Worm (Caenorhabditis elegans) whole organism, L1 larva: ENCODE data around the gene ugt-22.
"Not testable (repeated sequence)": the region's sequence is repeated elsewhere in the genome, so short reads cannot be mapped to it uniquely, and the experiment has no call there.

ENCODE experiments used
- C16A3.4 ChIP-seq: fragments of 150-350 bp; optimal IDR thresholded peaks from 2 replicates; lab custom pipeline; 2014; ENCODE audit warnings: missing biosample characterization, missing genetic modification characterization
- C34B4.2 ChIP-seq: sonication (generic microtip); optimal IDR thresholded peaks from 2 replicates; lab custom pipeline; 2017; ENCODE audit warnings: mild to moderate bottlenecking, missing genetic modification characterization, missing compliant biosample characterization
- F16B12.6 ChIP-seq: fragments of 150-350 bp; optimal IDR thresholded peaks from 2 replicates; lab custom pipeline; 2014; ENCODE audit warnings: missing biosample characterization, missing genetic modification characterization
- Y116A8C.19 ChIP-seq: sonication (generic microtip); optimal IDR thresholded peaks from 2 replicates; lab custom pipeline; 2016; ENCODE audit warnings: missing compliant biosample characterization, missing genetic modification characterization, borderline replicate concordance
- aly-2 ChIP-seq: fragments of 150-350 bp; optimal IDR thresholded peaks from 2 replicates; lab custom pipeline; 2014; ENCODE audit warnings: missing biosample characterization, missing genetic modification characterization
- ceh-63 ChIP-seq: fragments of 200-800 bp; sonication (Bioruptor generic); optimal IDR thresholded peaks from 2 replicates; lab custom pipeline; 2018; ENCODE audit warnings: mild to moderate bottlenecking, missing genetic modification characterization, missing compliant biosample characterization
- ceh-82 ChIP-seq, 3 experiments: fragments of 150-350 bp in 1 of 3; sonication (generic microtip) in 2 of 3; optimal IDR thresholded peaks; 2 replicates each; lab custom pipeline; 2014 to 2017; ENCODE audit warnings: missing biosample characterization in 3 of 3, missing genetic modification characterization in 3 of 3
- ceh-90 ChIP-seq: sonication (generic microtip); optimal IDR thresholded peaks from 2 replicates; lab custom pipeline; 2016; ENCODE audit warnings: missing genetic modification characterization, missing compliant biosample characterization
- ces-1 ChIP-seq: fragments of 150-350 bp; optimal IDR thresholded peaks from 2 replicates; lab custom pipeline; 2014; ENCODE audit warnings: missing biosample characterization, missing genetic modification reagents, missing genetic modification characterization
- elt-2 ChIP-seq: sonication (generic microtip); optimal IDR thresholded peaks from 2 replicates; lab custom pipeline; 2016; ENCODE audit warnings: missing genetic modification characterization, mild to moderate bottlenecking, inconsistent platforms, missing compliant biosample characterization, missing genetic modification reagents
- elt-3 ChIP-seq, 6 experiments: fragments of 150-350 bp in 1 of 6; sonication (generic microtip); optimal IDR thresholded peaks; 2 replicates each; lab custom pipeline; 2017 to 2018; ENCODE audit warnings: missing biosample characterization in 6 of 6, missing genetic modification characterization in 6 of 6, inconsistent platforms in 1 of 6
- ets-5 ChIP-seq: fragments of 200-800 bp; sonication (Bioruptor generic); IDR thresholded peaks from 2 replicates; pipeline ENCODE4 v1.3.6; 2022; ENCODE audit warnings: missing genetic modification characterization, missing compliant biosample characterization
- fkh-10 ChIP-seq: sonication (generic microtip); optimal IDR thresholded peaks from 2 replicates; lab custom pipeline; 2017; ENCODE audit warnings: missing biosample characterization, missing genetic modification reagents, missing genetic modification characterization
- fkh-4 ChIP-seq: sonication (generic microtip); optimal IDR thresholded peaks from 2 replicates; lab custom pipeline; 2016; ENCODE audit warnings: missing compliant biosample characterization, missing genetic modification characterization, borderline replicate concordance
- fkh-8 ChIP-seq: sonication (generic microtip); optimal IDR thresholded peaks from 2 replicates; lab custom pipeline; 2016; ENCODE audit warnings: mild to moderate bottlenecking, missing genetic modification characterization, missing compliant biosample characterization
- fos-1 ChIP-seq: fragments of 150-350 bp; optimal IDR thresholded peaks from 2 replicates; lab custom pipeline; 2014; ENCODE audit warnings: missing biosample characterization, missing genetic modification characterization
- grh-1 ChIP-seq: fragments of 200-800 bp; sonication (Bioruptor generic); IDR thresholded peaks from 2 replicates; pipeline ENCODE4 v1.3.6; 2022; ENCODE audit warnings: missing genetic modification reagents, missing genetic modification characterization, missing compliant biosample characterization
- hlh-17 ChIP-seq: fragments of 200-800 bp; sonication (Bioruptor generic); optimal IDR thresholded peaks from 2 replicates; lab custom pipeline; 2018; ENCODE audit warnings: missing genetic modification characterization, mild to moderate bottlenecking, missing compliant biosample characterization, moderate library complexity, borderline replicate concordance
- isw-1 ChIP-seq: fragments of 200-800 bp; sonication (Bioruptor generic); IDR thresholded peaks from 2 replicates; pipeline ENCODE4 v1.3.6; 2022; ENCODE audit warnings: missing genetic modification characterization, missing compliant biosample characterization
- jun-1 ChIP-seq: fragments of 150-350 bp; optimal IDR thresholded peaks from 2 replicates; lab custom pipeline; 2014; ENCODE audit warnings: missing biosample characterization, missing genetic modification reagents, missing genetic modification characterization
- lin-13 ChIP-seq: fragments of 150-350 bp; optimal IDR thresholded peaks from 2 replicates; lab custom pipeline; 2014; ENCODE audit warnings: missing biosample characterization, missing genetic modification reagents, missing genetic modification characterization
- lin-14 ChIP-seq: fragments of 200-800 bp; sonication (Bioruptor generic); optimal IDR thresholded peaks from 2 replicates; lab custom pipeline; 2018; ENCODE audit warnings: mild to moderate bottlenecking, missing genetic modification characterization, moderate library complexity, missing compliant biosample characterization
- lir-3 ChIP-seq: sonication (generic microtip); optimal IDR thresholded peaks from 2 replicates; lab custom pipeline; 2016; ENCODE audit warnings: mild to moderate bottlenecking, missing genetic modification characterization, moderate library complexity, missing compliant biosample characterization; ENCODE audit not compliant: poor library complexity
- mef-2 ChIP-seq: fragments of 150-350 bp; optimal IDR thresholded peaks from 2 replicates; lab custom pipeline; 2014; ENCODE audit warnings: missing biosample characterization, missing genetic modification characterization
- nhr-12 ChIP-seq: sonication (generic microtip); optimal IDR thresholded peaks from 2 replicates; lab custom pipeline; 2017; ENCODE audit warnings: missing biosample characterization, missing genetic modification characterization
- nhr-19 ChIP-seq: fragments of 200-800 bp; sonication (Bioruptor generic); conservative IDR thresholded peaks from 2 replicates; pipeline ENCODE4 v1.3.6; 2022; ENCODE audit warnings: missing genetic modification characterization, missing compliant biosample characterization
- nhr-20 ChIP-seq: sonication (generic microtip); optimal IDR thresholded peaks from 2 replicates; lab custom pipeline; 2016; ENCODE audit warnings: mild to moderate bottlenecking, missing genetic modification characterization, missing compliant biosample characterization
- nhr-47 ChIP-seq: sonication (generic microtip); optimal IDR thresholded peaks from 2 replicates; lab custom pipeline; 2016; ENCODE audit warnings: mild to moderate bottlenecking, missing genetic modification characterization, moderate library complexity, missing compliant biosample characterization
- nhr-71 ChIP-seq: sonication (generic microtip); optimal IDR thresholded peaks from 2 replicates; lab custom pipeline; 2016; ENCODE audit warnings: mild to moderate bottlenecking, missing genetic modification characterization, moderate library complexity, missing compliant biosample characterization
- nhr-90 ChIP-seq: sonication (generic microtip); optimal IDR thresholded peaks from 2 replicates; lab custom pipeline; 2016; ENCODE audit warnings: mild to moderate bottlenecking, missing genetic modification characterization, missing compliant biosample characterization; ENCODE audit not compliant: poor library complexity
- sptf-1 ChIP-seq: fragments of 150-350 bp; optimal IDR thresholded peaks from 2 replicates; lab custom pipeline; 2014; ENCODE audit warnings: missing biosample characterization, missing genetic modification characterization
- swsn-7 ChIP-seq: sonication (generic microtip); optimal IDR thresholded peaks from 2 replicates; lab custom pipeline; 2016; ENCODE audit warnings: missing genetic modification characterization, missing compliant biosample characterization
- tbx-2 ChIP-seq: sonication (generic microtip); optimal IDR thresholded peaks from 2 replicates; lab custom pipeline; 2016; ENCODE audit warnings: missing genetic modification characterization, missing compliant biosample characterization
- unc-130 ChIP-seq: fragments of 150-350 bp; optimal IDR thresholded peaks from 2 replicates; lab custom pipeline; 2017; ENCODE audit warnings: missing biosample characterization, missing genetic modification characterization, inconsistent platforms
- unc-30 ChIP-seq: sonication (generic microtip); optimal IDR thresholded peaks from 2 replicates; lab custom pipeline; 2017; ENCODE audit warnings: missing biosample characterization, missing genetic modification characterization
- unc-86 ChIP-seq: sonication (generic microtip); optimal IDR thresholded peaks from 2 replicates; lab custom pipeline; 2016; ENCODE audit warnings: missing genetic modification characterization, missing compliant biosample characterization
- xbp-1 ChIP-seq: sonication (generic microtip); optimal IDR thresholded peaks from 2 replicates; lab custom pipeline; 2016; ENCODE audit warnings: missing genetic modification characterization, missing compliant biosample characterization
- ztf-4 ChIP-seq: fragments of 150-350 bp; optimal IDR thresholded peaks from 2 replicates; lab custom pipeline; 2014; ENCODE audit warnings: missing biosample characterization, missing genetic modification characterization

The ugt-22 gene

DNA sequence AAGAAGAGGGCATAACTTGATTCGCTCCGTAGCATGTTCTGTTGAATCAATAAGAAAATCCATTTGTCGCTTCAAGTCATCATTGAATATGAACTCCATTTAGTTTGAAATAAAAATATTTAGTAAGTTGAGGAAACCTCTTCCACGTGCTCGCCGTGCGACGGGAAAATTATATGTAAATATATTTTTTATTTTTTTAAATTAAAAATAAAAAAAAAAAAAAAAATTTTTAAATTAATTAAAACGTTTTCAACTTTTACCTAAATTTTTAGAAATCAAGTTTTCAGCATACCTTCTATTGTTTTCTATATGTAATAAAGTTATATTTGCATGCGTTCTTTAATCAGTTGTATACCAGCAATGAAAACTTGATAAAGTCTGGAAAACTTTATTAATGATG, 20.4 kb downstream of the ugt-22 start, which contains the start of gene Y45F10C.1:
Y45F10C.1 (minus strand) TSS at position 101 of the 400 bp plus-strand sequence.
- not testable (repeated sequence) for TF ChIP-seq nhr-71 (tag; lab: Kevin White, UChicago); nhr-47 (tag; lab: Kevin White, UChicago); isw-1

DNA sequence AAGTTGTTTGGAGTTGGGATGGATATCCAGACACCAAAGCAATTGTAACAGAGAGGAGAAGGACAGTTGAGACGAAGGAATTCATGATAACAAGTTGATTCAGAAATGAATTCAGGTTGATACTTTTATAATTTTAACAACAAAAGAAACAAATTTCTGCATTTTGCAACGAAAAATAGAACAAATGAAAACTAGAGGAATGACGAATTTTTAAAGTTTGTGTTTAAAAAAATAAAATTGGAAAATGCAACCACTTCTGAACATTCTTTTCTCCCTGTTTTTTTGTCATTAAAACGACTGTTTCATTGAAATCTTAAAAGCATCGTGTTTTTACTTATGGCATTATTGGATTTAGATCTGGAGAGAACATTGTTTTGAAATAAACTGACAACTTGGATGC, 23.5 kb downstream of the ugt-22 start, which contains the start of gene Y45F10C.2:
Y45F10C.2 (minus strand) TSS at position 101 of the 400 bp plus-strand sequence.
- TF ChIP-seq ztf-4 (tag; lab: Kevin White, UChicago); C16A3.4 (tag; lab: Kevin White, UChicago); fkh-10 (GFP tag; lab: Kevin White, UChicago): not testable (repeated sequence)

DNA sequence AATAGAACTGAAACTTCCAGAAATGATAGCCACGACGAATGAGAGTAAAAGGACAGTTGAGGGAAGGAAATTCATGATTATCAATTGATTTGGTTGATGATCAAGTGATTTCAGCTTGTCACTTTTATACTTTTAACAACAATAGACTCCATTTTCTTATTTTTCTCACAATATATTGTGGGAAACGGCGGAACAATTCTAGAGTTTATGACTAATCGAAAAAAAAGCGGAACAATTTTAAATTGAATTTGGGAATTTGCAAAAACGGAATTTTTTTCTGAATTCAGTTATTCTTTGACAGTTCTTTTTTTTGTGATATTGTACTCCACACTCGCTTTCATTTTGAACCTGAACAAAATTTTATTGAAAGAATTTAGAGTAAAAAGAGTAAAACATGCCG, 25.0 kb downstream of the ugt-22 start, which contains the start of gene Y45F10C.4:
Y45F10C.4 (minus strand) TSS at position 101 of the 400 bp plus-strand sequence.
- TF ChIP-seq swsn-7 (tag; lab: Kevin White, UChicago) (no peak), fkh-4 (tag; lab: Kevin White, UChicago) (no peak), nhr-19 (GFP tag; lab: Robert Waterston, UW) (no peak), ets-5 (GFP tag; lab: Robert Waterston, UW) (no peak), mef-2 (tag; lab: Kevin White, UChicago) (no peak), aly-2 (tag; lab: Kevin White, UChicago) (no peak), Y116A8C.19 (no peak), unc-130 (no peak), ztf-4 (tag; lab: Kevin White, UChicago) (no peak), fkh-10 (GFP tag; lab: Kevin White, UChicago) (no peak), ceh-82 (tag; optimal IDR thresholded peaks at IDR 0.05; lab: Kevin White, UChicago) (no peak), xbp-1 (tag; lab: Kevin White, UChicago) (no peak), C34B4.2 (no peak), elt-3 (tag; optimal IDR thresholded peaks at IDR 0.05; lab: Kevin White, UChicago) (no peak), sptf-1 (tag; lab: Kevin White, UChicago) (no peak), tbx-2 (tag; lab: Kevin White, UChicago) (no peak), unc-30 (tag; lab: Kevin White, UChicago) (no peak), ceh-90 (tag; lab: Kevin White, UChicago) (no peak), lir-3 (no peak)

DNA sequence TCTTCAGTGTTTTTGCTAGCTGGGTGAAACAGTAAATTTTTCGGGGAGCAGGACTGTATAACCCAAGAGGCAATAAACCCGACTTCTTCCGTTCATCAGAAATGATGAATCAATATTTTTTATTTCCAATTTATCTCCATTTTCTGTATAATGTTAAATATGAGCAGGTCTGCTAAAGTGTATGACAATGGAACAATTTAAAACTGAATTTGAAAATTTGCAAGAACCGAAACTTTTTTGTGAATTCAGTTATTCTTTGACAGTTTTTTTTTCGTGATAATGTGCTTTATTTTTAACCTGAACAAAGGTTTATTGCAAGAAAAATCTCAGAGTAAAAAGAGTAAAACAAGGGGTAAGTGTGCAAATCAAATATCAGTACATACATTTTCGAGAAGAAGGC, 26.0 kb downstream of the ugt-22 start:
- TF ChIP-seq mef-2 (tag; lab: Kevin White, UChicago) = no peak
- no peak for TF ChIP-seq nhr-20
- TF ChIP-seq C16A3.4 (tag; lab: Kevin White, UChicago) = no peak
- TF ChIP-seq F16B12.6 (tag; lab: Kevin White, UChicago) = no peak
- no peak for TF ChIP-seq fkh-8 (tag; lab: Kevin White, UChicago)
- no peak for TF ChIP-seq aly-2 (tag; lab: Kevin White, UChicago)
- no peak for TF ChIP-seq lin-13 (GFP tag; lab: Kevin White, UChicago)
- TF ChIP-seq grh-1 (GFP tag; lab: Robert Waterston, UW) = no peak
- no peak for TF ChIP-seq jun-1 (tag; lab: Kevin White, UChicago)
- TF ChIP-seq ceh-90 (tag; lab: Kevin White, UChicago) = no peak
- TF ChIP-seq ces-1 = no peak
- no peak for TF ChIP-seq ceh-63 (GFP tag; lab: Kevin White, UChicago)
- TF ChIP-seq elt-2 = no peak
- TF ChIP-seq lin-14 (GFP tag; lab: Kevin White, UChicago) = no peak
- no peak for TF ChIP-seq unc-86 (tag; lab: Kevin White, UChicago)
- no peak for TF ChIP-seq hlh-17 (GFP tag; lab: Kevin White, UChicago)
- TF ChIP-seq nhr-90 (tag; lab: Kevin White, UChicago) = no peak
- TF ChIP-seq fos-1 (tag; lab: Kevin White, UChicago) = no peak
- TF ChIP-seq elt-3 (tag; optimal IDR thresholded peaks at IDR 0.05; lab: Kevin White, UChicago) = no peak
- no peak for TF ChIP-seq nhr-12 (tag; lab: Kevin White, UChicago)
